Worm (Caenorhabditis elegans) whole organism, late embryonic: ENCODE measurements around the gene T28A11.13.

ENCODE experiments used
- C08G9.2 ChIP-seq: sonication (generic microtip); optimal IDR thresholded peaks from 2 replicates; lab custom pipeline; 2016; ENCODE audit warnings: mild to moderate bottlenecking, missing genetic modification characterization, moderate library complexity, missing compliant biosample characterization
- F13H6.1 ChIP-seq: sonication (generic microtip); optimal IDR thresholded peaks from 2 replicates; lab custom pipeline; 2016; ENCODE audit warnings: missing genetic modification characterization, missing compliant biosample characterization
- T23F11.4 ChIP-seq: fragments of 200-800 bp; sonication (Bioruptor generic); optimal IDR thresholded peaks from 2 replicates; lab custom pipeline; 2018; ENCODE audit warnings: mild to moderate bottlenecking, missing genetic modification characterization, missing compliant biosample characterization
- Y22D7AL.16 ChIP-seq: sonication (generic microtip); optimal IDR thresholded peaks from 2 replicates; lab custom pipeline; 2016; ENCODE audit warnings: missing genetic modification characterization, missing compliant biosample characterization
- ahr-1 ChIP-seq: sonication (generic microtip); optimal IDR thresholded peaks from 2 replicates; lab custom pipeline; 2016; ENCODE audit warnings: missing genetic modification characterization, missing compliant biosample characterization
- ceh-18 ChIP-seq: sonication (generic microtip); optimal IDR thresholded peaks from 2 replicates; lab custom pipeline; 2016; ENCODE audit warnings: missing genetic modification characterization, missing compliant biosample characterization
- ceh-24 ChIP-seq: sonication (generic microtip); optimal IDR thresholded peaks from 2 replicates; lab custom pipeline; 2016; ENCODE audit warnings: mild to moderate bottlenecking, missing genetic modification characterization, missing compliant biosample characterization
- ceh-48 ChIP-seq: sonication (generic microtip); optimal IDR thresholded peaks from 2 replicates; lab custom pipeline; 2016; ENCODE audit warnings: missing genetic modification characterization, inconsistent platforms, missing compliant biosample characterization
- ceh-6 ChIP-seq: fragments of 200-800 bp; sonication (Bioruptor generic); optimal IDR thresholded peaks from 2 replicates; lab custom pipeline; 2018; ENCODE audit warnings: mild to moderate bottlenecking, missing genetic modification characterization, missing compliant biosample characterization
- ceh-9 ChIP-seq: sonication (generic microtip); optimal IDR thresholded peaks from 2 replicates; lab custom pipeline; 2016; ENCODE audit warnings: mild to moderate bottlenecking, missing genetic modification characterization, inconsistent platforms, missing compliant biosample characterization
- dmd-4 ChIP-seq: sonication (generic microtip); optimal IDR thresholded peaks from 2 replicates; lab custom pipeline; 2016; ENCODE audit warnings: borderline replicate concordance, missing genetic modification characterization, missing compliant biosample characterization
- elt-4 ChIP-seq: sonication (generic microtip); optimal IDR thresholded peaks from 2 replicates; lab custom pipeline; 2016; ENCODE audit warnings: missing genetic modification characterization, missing compliant biosample characterization
- eyg-1 ChIP-seq: sonication (generic microtip); optimal IDR thresholded peaks from 2 replicates; lab custom pipeline; 2016; ENCODE audit warnings: missing genotype, missing genetic modification characterization, missing compliant biosample characterization
- fkh-10 ChIP-seq: fragments of 150-350 bp; optimal IDR thresholded peaks from 2 replicates; lab custom pipeline; 2014; ENCODE audit warnings: missing biosample characterization, missing genetic modification reagents, missing genetic modification characterization
- fkh-6 ChIP-seq: sonication (generic microtip); optimal IDR thresholded peaks from 2 replicates; lab custom pipeline; 2016; ENCODE audit warnings: missing genetic modification characterization, missing compliant biosample characterization
- gmeb-2 ChIP-seq: sonication (generic microtip); optimal IDR thresholded peaks from 2 replicates; lab custom pipeline; 2016; ENCODE audit warnings: missing genetic modification characterization, inconsistent platforms, missing compliant biosample characterization
- lim-6 ChIP-seq: sonication (generic microtip); optimal IDR thresholded peaks from 2 replicates; lab custom pipeline; 2016; ENCODE audit warnings: missing genetic modification characterization, missing compliant biosample characterization
- lin-11 ChIP-seq: fragments of 200-800 bp; sonication (Bioruptor generic); optimal IDR thresholded peaks from 2 replicates; lab custom pipeline; 2018; ENCODE audit warnings: mild to moderate bottlenecking, missing genetic modification characterization, missing compliant biosample characterization
- madf-2 ChIP-seq: sonication (generic microtip); optimal IDR thresholded peaks from 2 replicates; lab custom pipeline; 2017; ENCODE audit warnings: missing genetic modification characterization, missing compliant biosample characterization
- mec-3 ChIP-seq: sonication (generic microtip); optimal IDR thresholded peaks from 2 replicates; lab custom pipeline; 2016; ENCODE audit warnings: borderline replicate concordance, missing genetic modification characterization, missing compliant biosample characterization
- nfya-1 ChIP-seq: sonication (generic microtip); optimal IDR thresholded peaks from 2 replicates; lab custom pipeline; 2017; ENCODE audit warnings: missing genetic modification characterization, mild to moderate bottlenecking, missing compliant biosample characterization, antibody characterized with exemption, moderate library complexity
- nhr-11 ChIP-seq: fragments of 150-350 bp; optimal IDR thresholded peaks from 2 replicates; lab custom pipeline; 2014; ENCODE audit warnings: missing biosample characterization, missing genetic modification characterization
- nhr-232 ChIP-seq: sonication (generic microtip); optimal IDR thresholded peaks from 2 replicates; lab custom pipeline; 2016; ENCODE audit warnings: missing genetic modification characterization, missing compliant biosample characterization
- npax-4 ChIP-seq: sonication (generic microtip); optimal IDR thresholded peaks from 2 replicates; lab custom pipeline; 2016; ENCODE audit warnings: missing genetic modification characterization, missing compliant biosample characterization
- odd-2 ChIP-seq: sonication (generic microtip); optimal IDR thresholded peaks from 2 replicates; lab custom pipeline; 2017; ENCODE audit warnings: antibody characterized with exemption, mild to moderate bottlenecking, missing genetic modification characterization, missing compliant biosample characterization
- pag-3 ChIP-seq: sonication (generic microtip); optimal IDR thresholded peaks from 2 replicates; lab custom pipeline; 2016; ENCODE audit warnings: missing compliant biosample characterization, missing genetic modification characterization, borderline replicate concordance
- pha-2 ChIP-seq: sonication (generic microtip); optimal IDR thresholded peaks from 2 replicates; lab custom pipeline; 2017; ENCODE audit warnings: mild to moderate bottlenecking, missing genetic modification characterization, missing compliant biosample characterization
- pqm-1 ChIP-seq: sonication (generic microtip); optimal IDR thresholded peaks from 2 replicates; lab custom pipeline; 2016; ENCODE audit warnings: missing genetic modification characterization, missing compliant biosample characterization
- pros-1 ChIP-seq: fragments of 150-350 bp; optimal IDR thresholded peaks from 2 replicates; lab custom pipeline; 2014; ENCODE audit warnings: missing biosample characterization, missing genetic modification reagents, missing genetic modification characterization
- sdc-2 ChIP-seq: sonication (generic microtip); optimal IDR thresholded peaks from 2 replicates; lab custom pipeline; 2016; ENCODE audit warnings: missing genotype, missing genetic modification characterization, missing compliant biosample characterization
- tbx-2 ChIP-seq: sonication (generic microtip); optimal IDR thresholded peaks from 2 replicates; lab custom pipeline; 2016; ENCODE audit warnings: missing genetic modification characterization, missing compliant biosample characterization
- unc-3 ChIP-seq, 2 experiments: fragments of 200-800 bp in 1 of 2; sonication (Bioruptor generic) in 1 of 2; sonication (generic microtip) in 1 of 2; conservative IDR thresholded peaks in 1 of 2; optimal IDR thresholded peaks in 1 of 2; 2 replicates each; pipeline versions ENCODE4 v1.3.6 to Lab custom; 2016 to 2022; ENCODE audit warnings: missing compliant biosample characterization in 2 of 2, missing genetic modification characterization in 2 of 2, missing genetic modification reagents in 1 of 2
- unc-42 ChIP-seq: sonication (generic microtip); optimal IDR thresholded peaks from 2 replicates; lab custom pipeline; 2016; ENCODE audit warnings: missing genotype, missing genetic modification characterization, missing compliant biosample characterization
- unc-86 ChIP-seq: sonication (generic microtip); optimal IDR thresholded peaks from 2 replicates; lab custom pipeline; 2016; ENCODE audit warnings: missing genetic modification characterization, missing compliant biosample characterization
- ztf-16 ChIP-seq: sonication (generic microtip); optimal IDR thresholded peaks from 2 replicates; lab custom pipeline; 2017; ENCODE audit warnings: missing genetic modification characterization, missing compliant biosample characterization

The T28A11.13 gene

DNA sequence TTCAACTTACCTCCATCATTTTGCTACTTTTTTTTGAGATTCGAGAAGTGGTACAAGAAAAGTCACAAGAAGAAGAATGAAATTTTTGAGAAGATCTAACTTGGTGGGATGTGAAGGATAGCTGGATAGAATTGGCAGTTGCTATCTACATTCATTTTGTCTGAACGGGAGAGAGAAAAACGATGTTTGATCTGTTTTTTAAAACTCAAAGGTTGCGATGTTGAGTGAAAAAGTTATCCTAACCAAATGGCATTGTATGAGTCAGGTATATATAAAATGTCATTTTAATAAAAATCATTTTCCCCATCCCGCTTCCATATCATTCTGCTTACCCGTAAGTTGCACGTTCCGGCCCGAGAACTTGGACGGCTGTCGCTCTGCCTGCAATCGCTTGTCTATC is 39.2 kb upstream of the T28A11.13 start, which contains the start of gene F35F10.6:
TSS of gene F35F10.6 (minus strand) at position 101 of the 400 bp plus-strand sequence.
- TF ChIP-seq mec-3 (tag; lab: Kevin White, UChicago) (no peak), unc-3 (GFP tag; conservative IDR thresholded peaks at IDR 0.05; lab: Robert Waterston, UW) (no peak), unc-3 (tag; optimal IDR thresholded peaks at IDR 0.05; lab: Kevin White, UChicago) (no peak), ceh-9 (tag; lab: Kevin White, UChicago) (no peak), ceh-48 (tag; lab: Kevin White, UChicago) (no peak), lin-11 (tag; lab: Kevin White, UChicago) (no peak), T23F11.4 (GFP tag; lab: Kevin White, UChicago) (no peak), unc-42 (tag; lab: Kevin White, UChicago) (no peak), tbx-2 (no peak), sdc-2 (tag; lab: Kevin White, UChicago) (no peak), ceh-18 (tag; lab: Kevin White, UChicago) (no peak), fkh-10 (GFP tag; lab: Kevin White, UChicago) (no peak), lim-6 (no peak), dmd-4 (tag; lab: Kevin White, UChicago) (no peak), pqm-1 (tag; lab: Kevin White, UChicago) (no peak)

DNA sequence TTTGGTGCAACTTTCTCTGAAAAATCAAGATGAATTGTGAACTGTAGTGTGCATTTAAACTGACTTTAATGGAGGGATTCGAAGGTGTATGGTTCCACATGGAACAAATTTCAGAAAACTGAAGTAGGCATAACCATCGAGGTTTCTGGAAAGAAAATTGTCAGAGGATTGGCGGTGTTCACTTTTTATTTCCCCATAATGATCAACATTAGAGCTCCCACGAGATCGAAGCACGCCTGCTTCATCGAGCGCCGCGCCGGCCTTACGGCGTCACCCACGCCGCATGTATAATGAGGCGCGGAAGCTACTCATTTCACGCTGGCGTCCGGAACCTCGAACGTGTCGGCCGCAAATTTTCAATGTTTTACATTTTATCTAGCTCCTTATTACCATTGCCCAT is 38.1 kb upstream of the T28A11.13 start:
- no peak for TF ChIP-seq lim-6
- no peak for TF ChIP-seq nhr-11
- TF ChIP-seq ceh-18 (tag; lab: Kevin White, UChicago), result no peak
- TF ChIP-seq, all 69 proteins: peak for 0

DNA sequence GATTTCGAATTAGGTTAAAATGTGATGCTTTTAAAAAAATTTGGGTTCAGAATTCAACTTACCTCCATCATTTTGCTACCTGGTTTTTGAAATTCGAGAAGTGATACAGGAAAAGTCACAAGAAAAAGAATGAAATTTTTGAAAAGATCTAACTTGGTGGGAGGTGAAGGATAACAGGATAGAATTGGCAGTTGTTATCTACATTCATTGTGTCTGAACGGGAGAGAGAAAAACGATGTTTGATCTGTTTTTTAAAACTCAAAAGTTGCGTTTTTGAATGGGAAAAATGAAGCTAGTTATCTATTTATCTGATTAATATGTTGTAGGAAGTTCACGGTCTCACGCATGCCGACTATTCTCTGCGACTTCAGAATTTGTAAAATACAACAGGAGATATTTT is 37.3 kb upstream of the T28A11.13 start, which contains the start of gene F35F10.7:
TSS of gene F35F10.7 (minus strand) at position 101 of the 400 bp plus-strand sequence.
- no peak for TF ChIP-seq madf-2 (tag; lab: Kevin White, UChicago)
- TF ChIP-seq, all 69 proteins: peak for 0

DNA sequence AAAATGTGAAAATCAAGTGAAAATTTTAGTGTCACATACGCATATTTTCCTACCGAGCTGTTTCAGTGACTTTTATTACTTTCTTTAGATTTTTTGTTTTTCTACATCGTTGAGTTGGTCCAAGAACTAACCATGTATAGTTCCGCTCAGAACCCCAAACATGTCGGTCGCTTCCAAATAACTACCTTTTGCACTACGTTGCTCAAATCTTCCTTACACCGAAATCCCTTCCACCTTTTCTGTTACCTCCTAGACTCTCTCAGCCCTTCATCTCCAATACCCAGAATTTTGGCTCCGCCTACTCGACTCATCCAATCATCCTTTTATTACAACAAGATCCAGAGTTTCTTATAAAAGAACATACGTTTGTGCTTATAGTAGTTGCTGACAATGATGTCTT is 34.6 kb upstream of the T28A11.13 start, which contains the start of gene F35F10.5:
TSS of gene F35F10.5 (plus strand) at position 301 of the 400 bp plus-strand sequence.
- TF ChIP-seq ztf-16 (tag; lab: Kevin White, UChicago) (no peak), fkh-6 (no peak), eyg-1 (tag; lab: Kevin White, UChicago) (no peak)

DNA sequence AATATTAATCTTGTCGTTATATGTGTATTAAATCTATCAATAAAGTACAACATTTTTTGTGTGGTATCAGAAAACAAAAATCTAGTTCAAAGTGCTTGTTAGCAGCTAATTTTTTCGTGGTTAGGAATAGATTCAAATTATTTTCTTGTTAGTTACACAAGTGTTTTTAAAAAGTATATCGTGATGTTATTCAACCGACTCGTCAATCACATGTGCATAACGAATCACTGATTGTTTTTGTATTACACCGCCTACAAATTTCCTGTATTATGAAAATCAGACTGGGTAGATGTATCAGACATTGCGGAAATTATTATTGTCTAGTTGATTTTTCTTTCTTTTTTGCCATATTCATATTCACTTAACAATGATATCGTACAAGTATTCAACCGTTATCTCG is 32.9 kb upstream of the T28A11.13 start, which contains the start of gene str-64:
TSS of gene str-64 (plus strand) at position 301 of the 400 bp plus-strand sequence.
- TF ChIP-seq ztf-16 (tag; lab: Kevin White, UChicago), result no peak
- TF ChIP-seq madf-2 (tag; lab: Kevin White, UChicago), result no peak
- TF ChIP-seq odd-2 (tag; lab: Kevin White, UChicago), result no peak
- no peak for TF ChIP-seq pros-1 (tag; lab: Kevin White, UChicago)
- no peak for TF ChIP-seq npax-4
- TF ChIP-seq unc-3 (GFP tag; conservative IDR thresholded peaks at IDR 0.05; lab: Robert Waterston, UW), result no peak
- TF ChIP-seq unc-3 (tag; optimal IDR thresholded peaks at IDR 0.05; lab: Kevin White, UChicago), result no peak
- TF ChIP-seq dmd-4 (tag; lab: Kevin White, UChicago), result no peak
- TF ChIP-seq lin-11 (tag; lab: Kevin White, UChicago), result no peak
- no peak for TF ChIP-seq Y22D7AL.16 (tag; lab: Kevin White, UChicago)
- no peak for TF ChIP-seq ceh-24 (tag; lab: Kevin White, UChicago)
- no peak for TF ChIP-seq elt-4 (tag; lab: Kevin White, UChicago)
- TF ChIP-seq gmeb-2, result no peak
- TF ChIP-seq pag-3 (tag; lab: Kevin White, UChicago), result no peak

DNA sequence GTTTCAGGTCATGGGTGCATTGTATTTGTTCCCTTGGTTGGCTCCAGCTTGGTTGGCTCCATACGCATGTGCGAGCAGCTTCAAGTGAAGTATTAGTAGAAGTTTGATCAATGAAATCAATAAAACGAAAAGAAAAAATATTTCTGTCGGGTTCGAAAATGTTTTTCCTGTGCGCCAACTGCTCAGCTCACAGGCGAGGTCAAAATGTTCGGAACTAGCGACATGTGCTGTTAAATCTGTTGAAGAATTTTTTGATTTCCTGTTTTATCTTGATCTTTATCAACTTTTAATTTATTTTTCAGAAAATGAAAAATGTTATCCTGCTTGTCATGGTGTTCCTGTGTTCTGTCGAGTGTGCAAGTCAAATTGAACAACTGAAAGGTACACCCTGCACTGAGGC is 31.5 kb upstream of the T28A11.13 start, which contains the start of gene T28A11.25:
TSS of gene T28A11.25 (plus strand) at position 301 of the 400 bp plus-strand sequence.
- TF ChIP-seq ceh-48 (tag; lab: Kevin White, UChicago) (no peak), ceh-9 (tag; lab: Kevin White, UChicago) (no peak), fkh-10 (GFP tag; lab: Kevin White, UChicago) (no peak), C08G9.2 (tag; lab: Kevin White, UChicago) (no peak), nfya-1 (tag; lab: Kevin White, UChicago) (no peak), Y22D7AL.16 (tag; lab: Kevin White, UChicago) (no peak), pha-2 (no peak), dmd-4 (tag; lab: Kevin White, UChicago) (no peak), ceh-6 (no peak), F13H6.1 (tag; lab: Kevin White, UChicago) (no peak), ahr-1 (no peak), T23F11.4 (GFP tag; lab: Kevin White, UChicago) (no peak), unc-86 (tag; lab: Kevin White, UChicago) (no peak), nhr-232 (tag; lab: Kevin White, UChicago) (no peak), gmeb-2 (no peak)
